Worm (Caenorhabditis elegans) whole organism, L2 larva: Measurements from ENCODE around the gene VZK822L.2.

ENCODE experiments used
- C34F6.9 ChIP-seq: fragments of 150-350 bp; optimal IDR thresholded peaks from 2 replicates; lab custom pipeline; 2014; ENCODE audit warnings: missing biosample characterization, missing genetic modification characterization
- F13H6.1 ChIP-seq: sonication (generic microtip); optimal IDR thresholded peaks from 2 replicates; lab custom pipeline; 2016; ENCODE audit warnings: missing genetic modification characterization, missing compliant biosample characterization
- R02D3.7 ChIP-seq: fragments of 150-350 bp; optimal IDR thresholded peaks from 2 replicates; lab custom pipeline; 2014; ENCODE audit warnings: missing biosample characterization, missing genetic modification characterization
- Y55F3AM.14 ChIP-seq: fragments of 200-800 bp; sonication (Bioruptor generic); optimal IDR thresholded peaks from 2 replicates; lab custom pipeline; 2018; ENCODE audit warnings: mild to moderate bottlenecking, missing genetic modification characterization, missing compliant biosample characterization
- alr-1 ChIP-seq: fragments of 150-350 bp; optimal IDR thresholded peaks from 2 replicates; lab custom pipeline; 2014; ENCODE audit warnings: missing biosample characterization, missing genetic modification characterization
- aly-2 ChIP-seq: fragments of 150-350 bp; optimal IDR thresholded peaks from 2 replicates; lab custom pipeline; 2014; ENCODE audit warnings: missing biosample characterization, missing genetic modification characterization
- ama-1 ChIP-seq: fragments of 150-350 bp; optimal IDR thresholded peaks from 2 replicates; lab custom pipeline; 2018; ENCODE audit warnings: inconsistent platforms
- blmp-1 ChIP-seq: sonication (generic microtip); optimal IDR thresholded peaks from 2 replicates; lab custom pipeline; 2017; ENCODE audit warnings: missing genetic modification characterization, mild to moderate bottlenecking, missing compliant biosample characterization, antibody characterized with exemption, moderate library complexity; ENCODE audit not compliant: insufficient read depth
- ceh-16 ChIP-seq: fragments of 150-350 bp; optimal IDR thresholded peaks from 2 replicates; lab custom pipeline; 2014; ENCODE audit warnings: missing biosample characterization, missing genetic modification characterization
- ceh-82 ChIP-seq: fragments of 150-350 bp; optimal IDR thresholded peaks from 2 replicates; lab custom pipeline; 2014; ENCODE audit warnings: missing biosample characterization, missing genetic modification characterization
- dmd-4 ChIP-seq: sonication (generic microtip); optimal IDR thresholded peaks from 2 replicates; lab custom pipeline; 2017; ENCODE audit warnings: missing biosample characterization, missing genetic modification characterization
- egl-27 ChIP-seq: sonication (generic microtip); optimal IDR thresholded peaks from 3 replicates; lab custom pipeline; 2017; ENCODE audit warnings: missing biosample characterization, missing genetic modification reagents, missing genetic modification characterization
- elt-1 ChIP-seq: fragments of 150-350 bp; optimal IDR thresholded peaks from 2 replicates; lab custom pipeline; 2014; ENCODE audit warnings: missing biosample characterization, missing genetic modification characterization
- fos-1 ChIP-seq: fragments of 150-350 bp; optimal IDR thresholded peaks from 2 replicates; lab custom pipeline; 2014; ENCODE audit warnings: missing biosample characterization, missing genetic modification characterization
- gmeb-1 ChIP-seq: fragments of 150-350 bp; optimal IDR thresholded peaks from 2 replicates; lab custom pipeline; 2014; ENCODE audit warnings: missing biosample characterization, missing genetic modification characterization
- lin-11 ChIP-seq: fragments of 150-350 bp; sonication (generic microtip); optimal IDR thresholded peaks from 2 replicates; lab custom pipeline; 2014; ENCODE audit warnings: missing biosample characterization, missing genetic modification characterization, inconsistent platforms, mixed read lengths
- lin-13 ChIP-seq: fragments of 150-350 bp; optimal IDR thresholded peaks from 2 replicates; lab custom pipeline; 2014; ENCODE audit warnings: missing biosample characterization, missing genetic modification reagents, missing genetic modification characterization
- lsy-2 ChIP-seq, 2 experiments: fragments of 150-350 bp in 1 of 2; sonication (generic microtip) in 1 of 2; optimal IDR thresholded peaks; 2 replicates each; lab custom pipeline; 2014 to 2017; ENCODE audit warnings: missing biosample characterization in 2 of 2, missing genetic modification characterization in 2 of 2
- mab-5 ChIP-seq: fragments of 150-350 bp; optimal IDR thresholded peaks from 2 replicates; lab custom pipeline; 2014; ENCODE audit warnings: missing biosample characterization, missing genetic modification characterization
- mbf-1 ChIP-seq: sonication (generic microtip); optimal IDR thresholded peaks from 2 replicates; lab custom pipeline; 2017; ENCODE audit warnings: missing biosample characterization, missing genetic modification characterization
- mdl-1 ChIP-seq, 2 experiments: fragments of 150-350 bp in 1 of 2; sonication (generic microtip) in 1 of 2; optimal IDR thresholded peaks; 2 replicates each; lab custom pipeline; 2017; ENCODE audit warnings: missing biosample characterization in 2 of 2, missing genetic modification characterization in 2 of 2
- nhr-11 ChIP-seq: fragments of 150-350 bp; optimal IDR thresholded peaks from 2 replicates; lab custom pipeline; 2014; ENCODE audit warnings: missing biosample characterization, missing genetic modification characterization
- nhr-12 ChIP-seq: fragments of 150-350 bp; optimal IDR thresholded peaks from 2 replicates; lab custom pipeline; 2014; ENCODE audit warnings: missing biosample characterization, missing genetic modification characterization
- nhr-21 ChIP-seq: fragments of 150-350 bp; optimal IDR thresholded peaks from 2 replicates; lab custom pipeline; 2014; ENCODE audit warnings: missing biosample characterization, missing genetic modification characterization
- nhr-23 ChIP-seq: fragments of 150-350 bp; optimal IDR thresholded peaks from 2 replicates; lab custom pipeline; 2014; ENCODE audit warnings: missing biosample characterization, missing genetic modification reagents, missing genetic modification characterization
- nhr-237 ChIP-seq: fragments of 150-350 bp; optimal IDR thresholded peaks from 2 replicates; lab custom pipeline; 2014; ENCODE audit warnings: missing biosample characterization, missing genetic modification characterization
- nhr-6 ChIP-seq: fragments of 150-350 bp; optimal IDR thresholded peaks from 2 replicates; lab custom pipeline; 2014; ENCODE audit warnings: missing biosample characterization, missing genetic modification characterization
- nhr-77 ChIP-seq: fragments of 150-350 bp; optimal IDR thresholded peaks from 2 replicates; lab custom pipeline; 2014; ENCODE audit warnings: missing biosample characterization, missing genetic modification characterization
- sem-4 ChIP-seq: fragments of 150-350 bp; optimal IDR thresholded peaks from 2 replicates; lab custom pipeline; 2014; ENCODE audit warnings: missing biosample characterization, missing genetic modification reagents, missing genetic modification characterization
- skn-1 ChIP-seq: sonication (generic microtip); optimal IDR thresholded peaks from 2 replicates; lab custom pipeline; 2017; ENCODE audit warnings: missing biosample characterization, missing genetic modification characterization
- sma-3 ChIP-seq: sonication (generic microtip); optimal IDR thresholded peaks from 2 replicates; lab custom pipeline; 2016; ENCODE audit warnings: missing genetic modification reagents, missing genetic modification characterization, missing compliant biosample characterization
- sma-9 ChIP-seq, 2 experiments: fragments of 150-350 bp in 1 of 2; sonication (generic microtip) in 1 of 2; optimal IDR thresholded peaks; 2 replicates each; lab custom pipeline; 2014 to 2016; ENCODE audit warnings: missing genetic modification characterization in 2 of 2, mild to moderate bottlenecking in 1 of 2, missing biosample characterization in 1 of 2, missing compliant biosample characterization in 1 of 2, missing genetic modification reagents in 1 of 2, moderate library complexity in 1 of 2
- snpc-4 ChIP-seq: fragments of 150-350 bp; optimal IDR thresholded peaks from 2 replicates; lab custom pipeline; 2014; ENCODE audit warnings: missing biosample characterization, missing genetic modification characterization
- unc-55 ChIP-seq: fragments of 150-350 bp; sonication (generic microtip); optimal IDR thresholded peaks from 3 replicates; lab custom pipeline; 2014; ENCODE audit warnings: missing biosample characterization, missing genetic modification reagents, missing genetic modification characterization
- unc-62 ChIP-seq: fragments of 150-350 bp; optimal IDR thresholded peaks from 2 replicates; lab custom pipeline; 2014; ENCODE audit warnings: missing biosample characterization, missing genetic modification reagents, missing genetic modification characterization
- zag-1 ChIP-seq: fragments of 150-350 bp; optimal IDR thresholded peaks from 2 replicates; lab custom pipeline; 2014; ENCODE audit warnings: missing biosample characterization, missing genetic modification characterization
- ztf-1 ChIP-seq: fragments of 200-800 bp; sonication (Bioruptor generic); conservative IDR thresholded peaks from 2 replicates; pipeline ENCODE4 v1.3.6; 2022; ENCODE audit warnings: missing genetic modification characterization, missing compliant biosample characterization
- ztf-11 ChIP-seq: sonication (generic microtip); optimal IDR thresholded peaks from 2 replicates; lab custom pipeline; 2017; ENCODE audit warnings: missing biosample characterization, missing genetic modification characterization
- ztf-4 ChIP-seq: fragments of 150-350 bp; optimal IDR thresholded peaks from 2 replicates; lab custom pipeline; 2014; ENCODE audit warnings: missing biosample characterization, missing genetic modification characterization

The VZK822L.2 gene

ce11 chrIV:11919067-11919466 is 7.2 kb downstream of the VZK822L.2 start:
- TF ChIP-seq lin-13 (GFP tag; lab: Kevin White, UChicago) (no peak), nhr-11 (tag; lab: Kevin White, UChicago) (no peak), blmp-1 (tag; lab: Kevin White, UChicago) (no peak), snpc-4 (no peak), C34F6.9 (tag; lab: Kevin White, UChicago) (no peak), ztf-1 (no peak), sma-3 (GFP tag; lab: Kevin White, UChicago) (no peak), lsy-2 (tag; optimal IDR thresholded peaks at IDR 0.05; lab: Kevin White, UChicago) (no peak), dmd-4 (tag; lab: Kevin White, UChicago) (no peak), unc-55 (GFP tag; lab: Kevin White, UChicago) (no peak)

DNA sequence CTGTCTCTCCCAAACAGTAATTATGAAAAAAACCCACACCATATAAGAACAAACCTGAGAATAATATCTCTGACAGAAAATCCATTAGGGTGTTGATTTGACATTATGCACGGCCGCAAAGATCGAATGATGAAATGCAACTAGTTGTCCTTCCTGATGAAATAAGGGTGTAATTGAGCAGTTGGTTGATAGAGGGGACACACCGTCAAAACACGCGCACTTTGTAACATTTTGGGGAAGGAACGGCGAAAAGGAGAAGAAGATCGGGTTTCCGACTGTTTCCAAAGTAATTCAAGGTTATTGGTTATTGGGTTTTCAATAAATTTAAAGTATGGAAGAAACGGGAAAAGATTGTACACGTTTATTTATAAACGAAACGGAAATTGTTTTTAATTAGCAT is 10.2 kb downstream of the VZK822L.2 start, which contains the start of gene ZK822.1:
TSS of gene ZK822.1 (minus strand) at position 121 of the 400 bp plus-strand sequence.
- TF ChIP-seq ztf-1 (no peak), lin-13 (GFP tag; lab: Kevin White, UChicago) (no peak), fos-1 (no peak)

- TF ChIP-seq mbf-1 (tag; lab: Kevin White, UChicago) (no peak), Y55F3AM.14 (GFP tag; lab: Kevin White, UChicago) (no peak)
Observed at ce11 chrIV:11923074-11923473, 11.3 kb downstream of the VZK822L.2 start, which contains the start of gene srlf-31. Gene srlf-31 (minus strand): TSS chrIV:11923174.

- TF ChIP-seq skn-1 (tag; lab: Kevin White, UChicago) = no peak
- TF ChIP-seq ceh-16 = no peak
- TF ChIP-seq alr-1 (tag; lab: Kevin White, UChicago) = no peak
- no peak for TF ChIP-seq ceh-82 (tag; lab: Kevin White, UChicago)
Observed at ce11 chrIV:11924092-11924491, 12.3 kb downstream of the VZK822L.2 start.

- TF ChIP-seq unc-55 (GFP tag; lab: Kevin White, UChicago) (no peak), skn-1 (tag; lab: Kevin White, UChicago) (no peak), mbf-1 (tag; lab: Kevin White, UChicago) (no peak), snpc-4 (no peak), C34F6.9 (tag; lab: Kevin White, UChicago) (no peak)
- TF ChIP-seq, all 48 proteins: peak for 0
Observed at ce11 chrIV:11925346-11926075, 13.7 kb downstream of the VZK822L.2 start, which contains the start of the genes srlf-33 and srlf-32. Gene srlf-33 (minus strand): TSS chrIV:11925446. Gene srlf-32 (plus strand): TSS chrIV:11926025.

ce11 chrIV:11928388-11928787 is 16.6 kb downstream of the VZK822L.2 start:
- no peak for TF ChIP-seq nhr-12
- no peak for TF ChIP-seq elt-1
- no peak for TF ChIP-seq mdl-1 (tag; optimal IDR thresholded peaks at IDR 0.05; lab: Kevin White, UChicago)
- peak; percentile 42 for TF ChIP-seq gmeb-1 (tag; lab: Kevin White, UChicago)
- TF ChIP-seq mab-5 (tag; lab: Kevin White, UChicago) = no peak
- TF ChIP-seq nhr-23 (tag; lab: Kevin White, UChicago) = no peak
- TF ChIP-seq lsy-2 (tag; optimal IDR thresholded peaks at IDR 0.05; lab: Kevin White, UChicago) = no peak
- peak; percentile 56 for TF ChIP-seq sma-9 (GFP tag; optimal IDR thresholded peaks at IDR 0.05; lab: Kevin White, UChicago)
- no peak for TF ChIP-seq sma-9 (tag; optimal IDR thresholded peaks at IDR 0.05; lab: Kevin White, UChicago)
- no peak for TF ChIP-seq snpc-4
- no peak for TF ChIP-seq ztf-4
- no peak for TF ChIP-seq ztf-11 (tag; lab: Kevin White, UChicago)
- no peak for TF ChIP-seq R02D3.7 (tag; lab: Kevin White, UChicago)
- no peak for TF ChIP-seq mbf-1 (tag; lab: Kevin White, UChicago)
- peak; percentile 33 for TF ChIP-seq lin-11 (tag; lab: Kevin White, UChicago)
- TF ChIP-seq ztf-1 = no peak
- TF ChIP-seq skn-1 (tag; lab: Kevin White, UChicago) = no peak
- peak; percentile 40 for TF ChIP-seq fos-1
- no peak for TF ChIP-seq nhr-237
- TF ChIP-seq nhr-6 (tag; lab: Kevin White, UChicago) = no peak
- TF ChIP-seq nhr-21 (tag; lab: Kevin White, UChicago) = peak; percentile 26
- peak; percentile 34 for TF ChIP-seq C34F6.9 (tag; lab: Kevin White, UChicago)
- no peak for TF ChIP-seq lin-13 (GFP tag; lab: Kevin White, UChicago)
- TF ChIP-seq ama-1 (lab: Kevin White, UChicago) = no peak
- no peak for TF ChIP-seq egl-27 (tag; lab: Kevin White, UChicago)
- TF ChIP-seq F13H6.1 (tag; lab: Kevin White, UChicago) = peak; percentile 14
- no peak for TF ChIP-seq zag-1 (tag; lab: Kevin White, UChicago)
- no peak for TF ChIP-seq nhr-77
- no peak for TF ChIP-seq dmd-4 (tag; lab: Kevin White, UChicago)
- no peak for TF ChIP-seq blmp-1 (tag; lab: Kevin White, UChicago)
- no peak for TF ChIP-seq aly-2 (tag; lab: Kevin White, UChicago)
- peak; percentile 77 for TF ChIP-seq sma-3 (GFP tag; lab: Kevin White, UChicago)
- no peak for TF ChIP-seq unc-62 (GFP tag; lab: Kevin White, UChicago)
- peak; percentile 29 for TF ChIP-seq sem-4 (tag; lab: Kevin White, UChicago)
- no peak for TF ChIP-seq unc-55 (GFP tag; lab: Kevin White, UChicago)
